Worm (Caenorhabditis elegans) whole organism, mixed stage, embryonic: ENCODE data around the gene gdh-1.
A peak's percentile ranks its signal among the peaks of the same experiment; 100 is the strongest.

Experiments
- ces-1 ChIP-seq: fragments of 150-350 bp; optimal IDR thresholded peaks from 2 replicates; lab custom pipeline; 2014; ENCODE audit warnings: missing biosample characterization, missing genetic modification reagents, missing genetic modification characterization
- elt-3 ChIP-seq: fragments of 150-350 bp; optimal IDR thresholded peaks from 2 replicates; lab custom pipeline; 2014; ENCODE audit warnings: missing biosample characterization, missing genetic modification characterization
- lin-13 ChIP-seq: fragments of 150-350 bp; optimal IDR thresholded peaks from 2 replicates; lab custom pipeline; 2014; ENCODE audit warnings: missing biosample characterization, missing genetic modification characterization
- mab-5 ChIP-seq: fragments of 150-350 bp; optimal IDR thresholded peaks from 2 replicates; lab custom pipeline; 2014; ENCODE audit warnings: missing biosample characterization, missing genetic modification characterization
- mep-1 ChIP-seq: fragments of 150-350 bp; optimal IDR thresholded peaks from 2 replicates; lab custom pipeline; 2017; ENCODE audit warnings: missing biosample characterization, missing genetic modification reagents, missing genetic modification characterization, inconsistent platforms
- mls-2 ChIP-seq: sonication (generic microtip); optimal IDR thresholded peaks from 2 replicates; lab custom pipeline; 2016; ENCODE audit warnings: mild to moderate bottlenecking, missing genetic modification characterization, moderate library complexity, missing compliant biosample characterization
- nhr-237 ChIP-seq: fragments of 150-350 bp; optimal IDR thresholded peaks from 2 replicates; lab custom pipeline; 2014; ENCODE audit warnings: missing biosample characterization, missing genetic modification characterization
- nhr-28 ChIP-seq: fragments of 150-350 bp; optimal IDR thresholded peaks from 2 replicates; lab custom pipeline; 2014; ENCODE audit warnings: missing biosample characterization, missing genetic modification characterization
- nhr-76 ChIP-seq: sonication (generic microtip); optimal IDR thresholded peaks from 2 replicates; lab custom pipeline; 2017; ENCODE audit warnings: missing biosample characterization, missing genetic modification characterization
- pha-4 ChIP-seq: fragments of 150-350 bp; optimal IDR thresholded peaks from 2 replicates; lab custom pipeline; 2018; ENCODE audit warnings: missing biosample characterization, missing genetic modification reagents, missing genetic modification characterization
- unc-39 ChIP-seq: fragments of 150-350 bp; optimal IDR thresholded peaks from 2 replicates; lab custom pipeline; 2014; ENCODE audit warnings: missing biosample characterization, missing genetic modification characterization
- unc-62 ChIP-seq: fragments of 150-350 bp; optimal IDR thresholded peaks from 2 replicates; lab custom pipeline; 2014; ENCODE audit warnings: missing biosample characterization, missing genetic modification reagents, missing genetic modification characterization
- ztf-11 ChIP-seq: fragments of 150-350 bp; optimal IDR thresholded peaks from 2 replicates; lab custom pipeline; 2014; ENCODE audit warnings: missing biosample characterization, missing genetic modification characterization

DNA sequence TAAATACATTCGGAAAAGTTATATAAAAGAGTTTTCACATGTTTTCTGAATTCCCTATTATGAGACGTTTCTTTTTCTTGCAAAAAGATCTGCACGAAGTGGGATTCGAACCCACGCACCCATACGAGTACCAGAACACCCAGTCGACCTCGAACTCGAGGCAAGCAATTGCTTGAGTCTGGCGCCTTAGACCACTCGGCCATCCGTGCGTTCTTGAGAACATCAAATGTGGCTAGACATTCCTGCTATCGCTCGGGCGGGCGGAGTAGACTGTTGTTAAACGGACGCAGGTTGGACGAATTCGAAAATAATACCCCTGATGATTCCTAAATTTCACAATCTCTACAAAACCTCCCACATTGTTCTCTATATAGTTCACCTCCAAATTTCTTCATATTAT lies 24.7 kb upstream of the gdh-1 start:
- no peak for TF ChIP-seq lin-13 (tag; lab: Kevin White, UChicago)
- TF ChIP-seq nhr-28 (tag; lab: Kevin White, UChicago): no peak
- TF ChIP-seq mab-5 (tag; lab: Kevin White, UChicago): no peak
- TF ChIP-seq ces-1 (GFP tag; lab: Kevin White, UChicago): no peak
- no peak for TF ChIP-seq elt-3 (tag; lab: Kevin White, UChicago)
- TF ChIP-seq unc-62 (GFP tag; lab: Kevin White, UChicago): no peak
- TF ChIP-seq ztf-11 (tag; lab: Kevin White, UChicago): no peak
- TF ChIP-seq mep-1: no peak
- no peak for TF ChIP-seq pha-4 (tag; lab: Kevin White, UChicago)
- TF ChIP-seq nhr-237 (tag; lab: Kevin White, UChicago): no peak
- peak; percentile 59 for TF ChIP-seq mls-2
- no peak for TF ChIP-seq unc-39 (tag; lab: Kevin White, UChicago)
- no peak for TF ChIP-seq nhr-76 (tag; lab: Kevin White, UChicago)
